Worm (Caenorhabditis elegans): ENCODE results near the gene dnj-5.

dnj-5 gene

ce11 chrII:6835500-6835899 lies 22.6 kb downstream of the dnj-5 start (continued):
- peak in 1 of 6 experiments; percentile 50 for TF ChIP-seq elt-3 (tag; optimal IDR thresholded peaks at IDR 0.05)

DNA sequence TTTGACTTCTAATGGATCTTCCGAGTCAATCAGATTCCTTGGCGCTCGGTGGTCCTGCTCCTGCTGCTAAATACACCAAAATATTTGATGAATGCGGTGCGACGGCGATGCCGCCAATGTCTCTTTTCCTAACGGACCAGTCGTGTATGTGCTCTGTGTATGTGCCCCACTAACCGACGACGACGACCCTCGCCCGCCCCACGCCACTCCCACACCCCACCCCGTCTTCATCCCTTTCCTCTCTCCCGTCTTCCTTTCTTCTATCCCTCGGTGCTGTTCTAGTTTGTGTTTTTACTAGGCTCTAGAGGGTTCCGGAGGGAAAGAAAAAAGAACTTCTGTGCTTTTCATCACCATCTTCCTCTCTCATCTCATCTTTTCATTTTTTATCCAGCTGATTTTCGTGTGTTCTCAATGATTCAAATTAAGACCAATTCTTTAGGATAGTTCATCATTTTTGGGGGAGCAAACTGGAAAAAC lies 23.5 kb downstream of the dnj-5 start, which contains the start of gene egl-27:
TSS of gene egl-27 (plus strand) at position 427 of the 477 bp plus-strand sequence.
- TF ChIP-seq lin-14 (GFP tag; optimal IDR thresholded peaks at IDR 0.05) (peak; percentile 19), aly-2 (tag; optimal IDR thresholded peaks at IDR 0.05) (no peak)

DNA sequence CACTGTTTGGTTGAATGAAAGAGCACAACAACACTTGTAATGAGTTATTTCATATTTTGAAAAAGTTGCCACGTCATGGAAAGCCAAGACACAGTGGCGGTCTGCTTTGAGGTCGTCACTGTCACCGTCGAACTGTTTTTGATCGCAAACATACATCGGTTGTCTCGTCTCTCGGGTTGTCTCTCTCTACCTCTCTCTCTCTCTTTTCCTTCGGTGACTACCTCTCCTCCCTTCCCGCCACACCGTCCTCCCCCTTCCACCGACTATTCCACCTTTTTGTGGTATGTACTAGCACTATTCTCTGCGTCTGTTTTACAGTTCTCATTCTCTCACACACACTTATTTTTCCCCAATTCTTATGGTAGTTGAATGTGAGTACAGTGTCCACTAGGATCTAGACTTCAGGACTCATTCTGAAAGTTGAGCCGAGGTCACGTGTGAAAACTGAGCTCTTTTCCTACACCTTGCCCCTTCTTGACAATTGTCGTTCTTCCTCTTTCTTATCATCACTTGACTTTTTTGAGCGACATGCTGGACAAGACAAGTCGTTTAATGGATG lies 24.2 kb downstream of the dnj-5 start:
- TF ChIP-seq lin-13 (GFP tag; optimal IDR thresholded peaks at IDR 0.05) = no peak
- TF ChIP-seq aly-2 (tag; optimal IDR thresholded peaks at IDR 0.05) = no peak
- peak; percentile 64 to 69 for TF ChIP-seq egl-27 (tag; optimal IDR thresholded peaks at IDR 0.05)
- no peak for TF ChIP-seq tbx-2 (tag; optimal IDR thresholded peaks at IDR 0.05)
- no peak for TF ChIP-seq zag-1 (tag; optimal IDR thresholded peaks at IDR 0.05)
- TF ChIP-seq C34B4.2 (tag; optimal IDR thresholded peaks at IDR 0.05) = no peak
- no peak for TF ChIP-seq pqm-1 (tag; optimal IDR thresholded peaks at IDR 0.05)
- no peak for TF ChIP-seq C04F5.9 (tag; optimal IDR thresholded peaks at IDR 0.05)
- TF ChIP-seq irx-1 (tag; optimal IDR thresholded peaks at IDR 0.05) = no peak
- no peak for TF ChIP-seq ets-5 (GFP tag; IDR thresholded peaks at IDR 0.05)
- peak; percentile 27 for TF ChIP-seq nhr-47 (tag; optimal IDR thresholded peaks at IDR 0.05)
- no peak for TF ChIP-seq nhr-19 (GFP tag; conservative IDR thresholded peaks at IDR 0.05)
- no peak for TF ChIP-seq pax-3 (tag; optimal IDR thresholded peaks at IDR 0.05)
- TF ChIP-seq ceh-63 (GFP tag; optimal IDR thresholded peaks at IDR 0.05) = no peak
- TF ChIP-seq nhr-85 (tag) = peak; percentile 72
- no peak for TF ChIP-seq ztf-11 (tag; optimal IDR thresholded peaks at IDR 0.05)
- TF ChIP-seq ceh-90 (tag; optimal IDR thresholded peaks at IDR 0.05) = no peak
- TF ChIP-seq F16B12.6 (tag; optimal IDR thresholded peaks at IDR 0.05) = no peak
- peak; percentile 13 for TF ChIP-seq jun-1 (tag; optimal IDR thresholded peaks at IDR 0.05)
- TF ChIP-seq ceh-8 (GFP tag; optimal IDR thresholded peaks at IDR 0.05) = no peak
- no peak for TF ChIP-seq xbp-1 (tag; optimal IDR thresholded peaks at IDR 0.05)
- TF ChIP-seq pag-3 (tag; optimal IDR thresholded peaks at IDR 0.05; ENCODE audit: borderline replicate concordance, insufficient read depth) = no peak
- no peak for TF ChIP-seq fos-1 (tag; optimal IDR thresholded peaks at IDR 0.05)
- peak; percentile 60 for TF ChIP-seq mep-1 (tag; optimal IDR thresholded peaks at IDR 0.05)
- TF ChIP-seq nhr-84 (tag; optimal IDR thresholded peaks at IDR 0.05) = no peak
- TF ChIP-seq blmp-1 (tag; optimal IDR thresholded peaks at IDR 0.05) = peak; percentile 55
- TF ChIP-seq unc-130 (tag; optimal IDR thresholded peaks at IDR 0.05) = no peak
- TF ChIP-seq sup-37 (GFP tag; optimal IDR thresholded peaks at IDR 0.05) = no peak
- no peak for TF ChIP-seq C16A3.4 (tag; optimal IDR thresholded peaks at IDR 0.05)
- TF ChIP-seq ceh-82 (tag; optimal IDR thresholded peaks at IDR 0.05) = no peak
- TF ChIP-seq lsy-2 (tag; optimal IDR thresholded peaks at IDR 0.05) = peak in 1 of 2 experiments; percentile 33
- TF ChIP-seq snu-23 (GFP tag; optimal IDR thresholded peaks at IDR 0.05) = peak; percentile 43
- no peak for TF ChIP-seq nhr-76 (tag; optimal IDR thresholded peaks at IDR 0.05)
- TF ChIP-seq sox-4 (tag; optimal IDR thresholded peaks at IDR 0.05) = no peak
- no peak for TF ChIP-seq tlp-1 (tag; optimal IDR thresholded peaks at IDR 0.05)
- TF ChIP-seq nhr-20 (tag; optimal IDR thresholded peaks at IDR 0.05) = peak; percentile 65
- peak; percentile 6 for TF ChIP-seq swsn-7 (tag; optimal IDR thresholded peaks at IDR 0.05)
- TF ChIP-seq nhr-71 (tag; optimal IDR thresholded peaks at IDR 0.05) = peak; percentile 54
- TF ChIP-seq dsc-1 (tag; optimal IDR thresholded peaks at IDR 0.05) = no peak
- no peak for TF ChIP-seq nhr-90 (tag; optimal IDR thresholded peaks at IDR 0.05; ENCODE audit: poor library complexity)
- TF ChIP-seq Y116A8C.19 (tag; optimal IDR thresholded peaks at IDR 0.05; ENCODE audit: borderline replicate concordance) = no peak
- no peak for TF ChIP-seq unc-30 (tag; optimal IDR thresholded peaks at IDR 0.05)
- no peak for TF ChIP-seq nhr-28 (tag; optimal IDR thresholded peaks at IDR 0.05)
- no peak for TF ChIP-seq sptf-1 (tag; optimal IDR thresholded peaks at IDR 0.05)
- no peak for TF ChIP-seq mab-9 (GFP tag; IDR thresholded peaks at IDR 0.05)
- no peak for TF ChIP-seq dpl-1 (GFP tag; optimal IDR thresholded peaks at IDR 0.05)
